Worm (Caenorhabditis elegans) whole organism, L4 larva: ENCODE results near the gene lem-4.

Source experiments
- F49E8.2 ChIP-seq: sonication (generic microtip); optimal IDR thresholded peaks from 2 replicates; lab custom pipeline; 2016; ENCODE audit warnings: missing compliant biosample characterization, mild to moderate bottlenecking, missing genetic modification characterization, borderline replicate concordance
- Y105C5A.15 ChIP-seq: fragments of 200-800 bp; sonication (Bioruptor generic); IDR thresholded peaks from 2 replicates; pipeline ENCODE4 v1.3.6; 2022; ENCODE audit warnings: missing genetic modification characterization, missing compliant biosample characterization
- Y48G9A.11 ChIP-seq: fragments of 200-800 bp; sonication (Bioruptor generic); IDR thresholded peaks from 2 replicates; pipeline ENCODE4 v1.3.6; 2022; ENCODE audit warnings: missing genetic modification reagents, missing genetic modification characterization, missing compliant biosample characterization
- aha-1 ChIP-seq: fragments of 150-350 bp; peaks from one replicate; lab custom pipeline; 2014; ENCODE audit warnings: missing biosample characterization, missing genetic modification characterization
- aly-2 ChIP-seq: sonication (generic microtip); optimal IDR thresholded peaks from 2 replicates; lab custom pipeline; 2018; ENCODE audit warnings: missing biosample characterization, missing genetic modification characterization
- ama-1 ChIP-seq: fragments of 150-350 bp; optimal IDR thresholded peaks from 2 replicates; lab custom pipeline; 2014; ENCODE audit warnings: inconsistent platforms, mixed read lengths
- arid-1 ChIP-seq: fragments of 200-800 bp; sonication (Bioruptor generic); conservative IDR thresholded peaks from 2 replicates; pipeline ENCODE4 v1.3.6; 2022; ENCODE audit warnings: missing genetic modification reagents, missing genetic modification characterization, missing compliant biosample characterization
- ceh-20 ChIP-seq: fragments of 200-800 bp; sonication (Bioruptor generic); IDR thresholded peaks from 2 replicates; pipeline ENCODE4 v1.3.6; 2022; ENCODE audit warnings: missing genetic modification reagents, missing genetic modification characterization, missing compliant biosample characterization
- ceh-32 ChIP-seq: sonication (generic microtip); optimal IDR thresholded peaks from 2 replicates; lab custom pipeline; 2016; ENCODE audit warnings: mild to moderate bottlenecking, missing genetic modification characterization, missing compliant biosample characterization; ENCODE audit not compliant: poor library complexity
- ceh-44 ChIP-seq: fragments of 200-800 bp; sonication (Bioruptor generic); IDR thresholded peaks from 2 replicates; pipeline ENCODE4 v1.3.6; 2022; ENCODE audit warnings: missing genetic modification reagents, missing genetic modification characterization, missing compliant biosample characterization
- ces-1 ChIP-seq: fragments of 150-350 bp; sonication (generic microtip); optimal IDR thresholded peaks from 4 replicates; lab custom pipeline; 2014; ENCODE audit warnings: missing biosample characterization, missing genetic modification reagents, missing genetic modification characterization
- daf-12 ChIP-seq: fragments of 150-350 bp; optimal IDR thresholded peaks from 2 replicates; lab custom pipeline; 2014; ENCODE audit warnings: missing biosample characterization, missing genetic modification reagents, missing genetic modification characterization
- daf-16 ChIP-seq, 3 experiments: sonication (generic microtip); optimal IDR thresholded peaks; 2 replicates each; lab custom pipeline; 2016 to 2017; ENCODE audit warnings: missing genetic modification characterization in 3 of 3, missing genetic modification reagents in 3 of 3, mild to moderate bottlenecking in 2 of 3, missing compliant biosample characterization in 2 of 3, missing biosample characterization in 1 of 3, moderate library complexity in 1 of 3
- dmd-6 ChIP-seq: fragments of 200-800 bp; sonication (Bioruptor generic); IDR thresholded peaks from 2 replicates; pipeline ENCODE4 v1.3.6; 2022; ENCODE audit warnings: missing genetic modification reagents, missing genetic modification characterization, missing compliant biosample characterization
- dmd-8 ChIP-seq: fragments of 200-800 bp; sonication (Bioruptor generic); IDR thresholded peaks from 2 replicates; pipeline ENCODE4 v1.3.6; 2022; ENCODE audit warnings: missing genetic modification characterization, missing compliant biosample characterization
- dmd-9 ChIP-seq: fragments of 200-800 bp; sonication (Bioruptor generic); IDR thresholded peaks from 2 replicates; pipeline ENCODE4 v1.3.6; 2022; ENCODE audit warnings: missing genetic modification reagents, missing genetic modification characterization, missing compliant biosample characterization
- dpl-1 ChIP-seq: fragments of 150-350 bp; optimal IDR thresholded peaks from 2 replicates; lab custom pipeline; 2014; ENCODE audit warnings: missing biosample characterization, missing genetic modification reagents, missing genetic modification characterization
- dve-1 ChIP-seq: sonication (generic microtip); optimal IDR thresholded peaks from 2 replicates; lab custom pipeline; 2017; ENCODE audit warnings: antibody characterized with exemption, mild to moderate bottlenecking, missing genetic modification characterization, missing compliant biosample characterization; ENCODE audit not compliant: insufficient read depth
- egl-27 ChIP-seq: sonication (generic microtip); optimal IDR thresholded peaks from 3 replicates; lab custom pipeline; 2017; ENCODE audit warnings: missing biosample characterization, missing genetic modification reagents, missing genetic modification characterization
- egl-43 ChIP-seq: fragments of 200-800 bp; sonication (Bioruptor generic); IDR thresholded peaks from 2 replicates; pipeline ENCODE4 v1.3.6; 2022; ENCODE audit warnings: missing genetic modification reagents, missing genetic modification characterization, missing compliant biosample characterization
- gei-8 ChIP-seq: fragments of 200-800 bp; sonication (Bioruptor generic); optimal IDR thresholded peaks from 2 replicates; lab custom pipeline; 2018; ENCODE audit warnings: mild to moderate bottlenecking, missing genetic modification characterization, missing compliant biosample characterization
- hif-1 ChIP-seq, 2 experiments: sonication (generic microtip); optimal IDR thresholded peaks; 2 replicates each; lab custom pipeline; 2016 to 2017; ENCODE audit warnings: missing compliant biosample characterization in 2 of 2, missing genetic modification characterization in 2 of 2, missing genetic modification reagents in 2 of 2, missing genotype in 2 of 2, mild to moderate bottlenecking in 1 of 2
- hlh-11 ChIP-seq: fragments of 200-800 bp; sonication (Bioruptor generic); optimal IDR thresholded peaks from 2 replicates; lab custom pipeline; 2018; ENCODE audit warnings: mild to moderate bottlenecking, missing genetic modification characterization, missing compliant biosample characterization
- hlh-30 ChIP-seq: sonication (generic microtip); optimal IDR thresholded peaks from 2 replicates; lab custom pipeline; 2017; ENCODE audit warnings: antibody characterized with exemption, mild to moderate bottlenecking, missing genetic modification characterization, missing compliant biosample characterization; ENCODE audit not compliant: insufficient read depth
- hmg-1.1 ChIP-seq: fragments of 200-800 bp; sonication (Bioruptor generic); IDR thresholded peaks from 2 replicates; pipeline ENCODE4 v1.3.6; 2022; ENCODE audit warnings: missing genetic modification reagents, missing genetic modification characterization, missing compliant biosample characterization
- lin-29 ChIP-seq: fragments of 200-800 bp; sonication (Bioruptor generic); IDR thresholded peaks from 2 replicates; pipeline ENCODE4 v1.3.6; 2022; ENCODE audit warnings: missing genetic modification reagents, missing genetic modification characterization, missing compliant biosample characterization
- lin-38 ChIP-seq: fragments of 200-800 bp; sonication (Bioruptor generic); IDR thresholded peaks from 2 replicates; pipeline ENCODE4 v1.3.6; 2022; ENCODE audit warnings: missing genetic modification reagents, missing genetic modification characterization, missing compliant biosample characterization
- lir-3 ChIP-seq: sonication (generic microtip); optimal IDR thresholded peaks from 2 replicates; lab custom pipeline; 2016; ENCODE audit warnings: mild to moderate bottlenecking, missing genetic modification characterization, missing compliant biosample characterization
- lsy-2 ChIP-seq, 2 experiments: fragments of 150-350 bp in 1 of 2; sonication (generic microtip) in 1 of 2; optimal IDR thresholded peaks; 2 replicates each; lab custom pipeline; 2014 to 2017; ENCODE audit warnings: missing biosample characterization in 2 of 2, missing genetic modification characterization in 2 of 2
- mdl-1 ChIP-seq, 2 experiments: fragments of 150-350 bp in 1 of 2; sonication (generic microtip) in 1 of 2; optimal IDR thresholded peaks; 2 replicates each; lab custom pipeline; 2014 to 2017; ENCODE audit warnings: missing biosample characterization in 2 of 2, missing genetic modification characterization in 2 of 2
- mep-1 ChIP-seq: fragments of 150-350 bp; sonication (generic microtip); optimal IDR thresholded peaks from 3 replicates; lab custom pipeline; 2014; ENCODE audit warnings: missing biosample characterization, missing genetic modification characterization
- mxl-2 ChIP-seq: fragments of 200-800 bp; sonication (Bioruptor generic); conservative IDR thresholded peaks from 2 replicates; pipeline ENCODE4 v1.3.6; 2022; ENCODE audit warnings: missing genetic modification reagents, missing genetic modification characterization, missing compliant biosample characterization
- nhr-10 ChIP-seq: fragments of 150-350 bp; optimal IDR thresholded peaks from 2 replicates; lab custom pipeline; 2014; ENCODE audit warnings: missing biosample characterization, missing genetic modification characterization
- nhr-111 ChIP-seq: fragments of 200-800 bp; sonication (Bioruptor generic); optimal IDR thresholded peaks from 2 replicates; lab custom pipeline; 2018; ENCODE audit warnings: mild to moderate bottlenecking, missing genetic modification characterization, missing compliant biosample characterization
- nhr-237 ChIP-seq: sonication (generic microtip); optimal IDR thresholded peaks from 2 replicates; lab custom pipeline; 2017; ENCODE audit warnings: missing biosample characterization, missing genetic modification characterization
- nhr-28 ChIP-seq: fragments of 150-350 bp; optimal IDR thresholded peaks from 2 replicates; lab custom pipeline; 2014; ENCODE audit warnings: missing biosample characterization, missing genetic modification characterization
- nhr-41 ChIP-seq: fragments of 200-800 bp; sonication (Bioruptor generic); IDR thresholded peaks from 2 replicates; pipeline ENCODE4 v1.3.6; 2022; ENCODE audit warnings: missing genetic modification reagents, missing genetic modification characterization, missing compliant biosample characterization
- nhr-42 ChIP-seq: fragments of 200-800 bp; sonication (Bioruptor generic); IDR thresholded peaks from 2 replicates; pipeline ENCODE4 v1.3.6; 2022; ENCODE audit warnings: missing genetic modification characterization, missing compliant biosample characterization
- nhr-6 ChIP-seq: fragments of 150-350 bp; optimal IDR thresholded peaks from 2 replicates; lab custom pipeline; 2014; ENCODE audit warnings: missing biosample characterization, missing genetic modification characterization
- nhr-76 ChIP-seq: fragments of 150-350 bp; optimal IDR thresholded peaks from 2 replicates; lab custom pipeline; 2014; ENCODE audit warnings: missing biosample characterization, missing genetic modification characterization
- pha-4 ChIP-seq, 2 experiments: fragments of 150-350 bp in 1 of 2; fragments of 200-800 bp in 1 of 2; sonication (Bioruptor generic) in 1 of 2; IDR thresholded peaks in 1 of 2; optimal IDR thresholded peaks in 1 of 2; 2 replicates each; pipeline versions ENCODE4 v1.3.6 to Lab custom; 2014 to 2022; ENCODE audit warnings: missing genetic modification characterization in 2 of 2, missing genetic modification reagents in 2 of 2, missing biosample characterization in 1 of 2, missing compliant biosample characterization in 1 of 2
- set-16 ChIP-seq: fragments of 200-800 bp; sonication (Bioruptor generic); IDR thresholded peaks from 2 replicates; pipeline ENCODE4 v1.3.6; 2022; ENCODE audit warnings: missing genetic modification reagents, missing genetic modification characterization, missing compliant biosample characterization
- skn-1 ChIP-seq: fragments of 150-350 bp; optimal IDR thresholded peaks from 2 replicates; lab custom pipeline; 2014; ENCODE audit warnings: missing biosample characterization, missing genetic modification characterization
- spr-1 ChIP-seq: sonication (generic microtip); optimal IDR thresholded peaks from 2 replicates; lab custom pipeline; 2016; ENCODE audit warnings: mild to moderate bottlenecking, missing genetic modification characterization, missing compliant biosample characterization
- spr-3 ChIP-seq: fragments of 200-800 bp; sonication (Bioruptor generic); optimal IDR thresholded peaks from 2 replicates; lab custom pipeline; 2018; ENCODE audit warnings: mild to moderate bottlenecking, missing genetic modification characterization, missing compliant biosample characterization
- unc-62 ChIP-seq, 3 experiments: fragments of 150-350 bp in 1 of 3; sonication (generic microtip); optimal IDR thresholded peaks in 2 of 3; peaks in 1 of 3; 1 replicate in 1 of 3; 2 replicates in 2 of 3; lab custom pipeline; 2014 to 2017; ENCODE audit warnings: missing biosample characterization in 3 of 3, missing genetic modification characterization in 3 of 3, missing genetic modification reagents in 3 of 3, missing genotype in 1 of 3

lem-4 gene

ce11 chrIV:842630-843029 lies 11.9 kb downstream of the lem-4 start (continued):
- TF ChIP-seq dve-1 (tag; lab: Kevin White, UChicago), result peak; percentile 25
- no peak for TF ChIP-seq nhr-237 (tag; lab: Kevin White, UChicago)
- no peak for TF ChIP-seq nhr-10 (tag; lab: Kevin White, UChicago)
- no peak for TF ChIP-seq daf-12
- peak; percentile 47; the same call in 1 of the 2 replicates for TF ChIP-seq arid-1 (GFP tag; lab: Robert Waterston, UW)
- no peak for TF ChIP-seq spr-3
- peak; percentile 29; the same call in 1 of the 2 replicates for TF ChIP-seq nhr-42 (GFP tag; lab: Robert Waterston, UW)
- TF ChIP-seq lsy-2 (tag; optimal IDR thresholded peaks at IDR 0.05; lab: Kevin White, UChicago), result peak in 1 of 2 experiments; percentile 11
- TF ChIP-seq dmd-9 (GFP tag; lab: Robert Waterston, UW), result 0 out of 2 replicates have a peak, but pooled peaks have one; percentile 46
- no peak for TF ChIP-seq lin-29 (GFP tag; lab: Robert Waterston, UW)
- TF ChIP-seq mep-1, result peak; percentile 46
- TF ChIP-seq ama-1 (lab: Kevin White, UChicago), result no peak
- TF ChIP-seq lin-38 (GFP tag; lab: Robert Waterston, UW), result peak; percentile 75
- TF ChIP-seq nhr-28 (tag; lab: Kevin White, UChicago), result peak; percentile 40
- peak; percentile 84 for TF ChIP-seq egl-43 (GFP tag; lab: Robert Waterston, UW)
- peak; percentile 48 for TF ChIP-seq spr-1 (tag; lab: Kevin White, UChicago)
- peak; percentile 14 for TF ChIP-seq aha-1 (tag; lab: Kevin White, UChicago)
- peak; percentile 24 for TF ChIP-seq hlh-11 (tag; lab: Kevin White, UChicago)
- TF ChIP-seq hlh-30, result peak; percentile 75
- no peak for TF ChIP-seq egl-27 (tag; lab: Kevin White, UChicago)
- TF ChIP-seq lir-3 (tag; lab: Kevin White, UChicago), result no peak
- TF ChIP-seq dmd-6 (GFP tag; lab: Robert Waterston, UW), result peak; percentile 54
- peak; percentile 69 for TF ChIP-seq Y48G9A.11
- TF ChIP-seq nhr-41 (GFP tag; lab: Robert Waterston, UW), result 0 out of 2 replicates have a peak, but pooled peaks have one; percentile 18
- peak in 1 of 2 experiments; percentile 17 for TF ChIP-seq mdl-1 (tag; optimal IDR thresholded peaks at IDR 0.05; lab: Kevin White, UChicago)
- TF ChIP-seq Y105C5A.15 (GFP tag; lab: Robert Waterston, UW), result 0 out of 2 replicates have a peak, but pooled peaks have one; percentile 70
- no peak for TF ChIP-seq ceh-32
- TF ChIP-seq pha-4 (GFP tag; IDR thresholded peaks at IDR 0.05; lab: Robert Waterston, UW), result peak; percentile 37; the same call in 1 of the 2 replicates
- no peak for TF ChIP-seq pha-4 (tag; optimal IDR thresholded peaks at IDR 0.05; lab: Kevin White, UChicago)
- no peak for TF ChIP-seq F49E8.2 (tag; lab: Kevin White, UChicago)
- TF ChIP-seq nhr-6 (tag; lab: Kevin White, UChicago), result no peak
- peak in 1 of 2 experiments; percentile 59 for TF ChIP-seq hif-1 (tag; optimal IDR thresholded peaks at IDR 0.05; lab: Kevin White, UChicago)
- TF ChIP-seq skn-1 (tag; lab: Kevin White, UChicago), result no peak
- TF ChIP-seq dmd-8 (GFP tag; lab: Robert Waterston, UW), result 0 out of 2 replicates have a peak, but pooled peaks have one; percentile 47
- TF ChIP-seq set-16 (GFP tag; lab: Robert Waterston, UW), result peak; percentile 41
- no peak for TF ChIP-seq ceh-20 (GFP tag; lab: Robert Waterston, UW)
- TF ChIP-seq ceh-44 (GFP tag; lab: Robert Waterston, UW), result peak; percentile 60; the same call in 1 of the 2 replicates
- TF ChIP-seq mxl-2, result no peak
- peak; percentile 81 for TF ChIP-seq hmg-1.1

- TF ChIP-seq daf-16 (GFP tag; optimal IDR thresholded peaks at IDR 0.05; lab: Kevin White, UChicago) (no peak), daf-16 (tag; optimal IDR thresholded peaks at IDR 0.05; lab: Kevin White, UChicago) (peak; percentile 12), nhr-237 (tag; lab: Kevin White, UChicago) (no peak), nhr-111 (GFP tag; lab: Kevin White, UChicago) (no peak), hif-1 (tag; optimal IDR thresholded peaks at IDR 0.05; lab: Kevin White, UChicago) (no peak), nhr-76 (tag; lab: Kevin White, UChicago) (no peak), daf-12 (no peak), Y48G9A.11 (no peak), gei-8 (GFP tag; lab: Kevin White, UChicago) (no peak), aly-2 (tag; lab: Kevin White, UChicago) (no peak), unc-62 (GFP tag; optimal IDR thresholded peaks at IDR 0.05 in 1 of 2; lab: Kevin White, UChicago) (no peak), unc-62 (tag; optimal IDR thresholded peaks at IDR 0.05; lab: Kevin White, UChicago) (no peak), nhr-42 (GFP tag; lab: Robert Waterston, UW) (no peak), dpl-1 (GFP tag; lab: Kevin White, UChicago) (peak; percentile 53), ama-1 (lab: Kevin White, UChicago) (no peak), ces-1 (GFP tag; lab: Kevin White, UChicago) (no peak)
Observed at ce11 chrIV:842095-842494, 12.5 kb downstream of the lem-4 start, which contains the start of gene Y55F3BR.6. Y55F3BR.6 (minus strand) TSS chrIV:842126.
